Fruit fly (Drosophila melanogaster) Kc167 (cell line): ENCODE data around the gene CAH6.

Source experiments
- Myc ChIP-seq: fragments of >200 bp; optimal IDR thresholded peaks from 2 replicates; lab custom pipeline; 2017; ENCODE audit warnings: missing external identifiers
- Sin3A ChIP-seq: fragments of >200 bp; optimal IDR thresholded peaks from 2 replicates; lab custom pipeline; 2018; ENCODE audit warnings: missing external identifiers
- h ChIP-seq: fragments of >200 bp; optimal IDR thresholded peaks from 3 replicates; lab custom pipeline; 2018; ENCODE audit warnings: missing external identifiers
- psq ChIP-seq: fragments of >200 bp; optimal IDR thresholded peaks from 2 replicates; lab custom pipeline; 2017; ENCODE audit warnings: missing external identifiers

- TF ChIP-seq Myc (lab: Kevin White, UChicago) = no peak
- no peak for TF ChIP-seq h (lab: Kevin White, UChicago)
- TF ChIP-seq Sin3A = no peak
- TF ChIP-seq psq (lab: Kevin White, UChicago) = no peak
Measured at dm6 chr3R:31248245-31248644, 9.2 kb upstream of the CAH6 start.
